Fruit fly (Drosophila melanogaster) whole organism, embryonic: ENCODE data around the gene CG43737.

ENCODE experiments used
- Asciz ChIP-seq: fragments of 200-800 bp; sonication (Bioruptor generic); optimal IDR thresholded peaks from 2 replicates; lab custom pipeline; 2017; ENCODE audit warnings: missing biosample characterization, mild to moderate bottlenecking, missing genetic modification characterization, missing genetic modification reagents
- B-H2 ChIP-seq: fragments of 200-800 bp; sonication (Bioruptor generic); optimal IDR thresholded peaks from 2 replicates; lab custom pipeline; 2018; ENCODE audit warnings: missing biosample characterization, mild to moderate bottlenecking, missing genetic modification characterization
- BEAF-32 ChIP-seq: fragments of 200-800 bp; sonication (Bioruptor generic); optimal IDR thresholded peaks from 3 replicates; lab custom pipeline; 2017; ENCODE audit warnings: missing biosample characterization, missing genetic modification characterization, mild to moderate bottlenecking, moderate library complexity, missing genetic modification reagents
- Bdp1 ChIP-seq: fragments of 200-800 bp; sonication (Bioruptor generic); optimal IDR thresholded peaks from 3 replicates; lab custom pipeline; 2016; ENCODE audit warnings: missing biosample characterization, missing genetic modification characterization
- CG10274 ChIP-seq: fragments of 200-800 bp; sonication (Bioruptor generic); optimal IDR thresholded peaks from 3 replicates; lab custom pipeline; 2017; ENCODE audit warnings: missing biosample characterization, mild to moderate bottlenecking, missing genetic modification characterization
- CG11696 ChIP-seq: fragments of 200-800 bp; sonication (Bioruptor generic); IDR thresholded peaks from 2 replicates; pipeline ENCODE4 v1.3.6; 2022; ENCODE audit warnings: missing biosample characterization, missing genetic modification characterization
- CG12104 ChIP-seq: fragments of 200-800 bp; sonication (Bioruptor generic); optimal IDR thresholded peaks from 3 replicates; lab custom pipeline; 2016; ENCODE audit warnings: missing biosample characterization, missing genetic modification characterization
- CG17328 ChIP-seq: fragments of 200-800 bp; sonication (Bioruptor generic); IDR thresholded peaks from 2 replicates; pipeline ENCODE4 v1.3.6; 2022; ENCODE audit warnings: missing biosample characterization, missing genetic modification characterization
- CG17385 ChIP-seq: fragments of 200-800 bp; sonication (Bioruptor generic); optimal IDR thresholded peaks from 3 replicates; lab custom pipeline; 2018; ENCODE audit warnings: missing biosample characterization, mild to moderate bottlenecking, missing genetic modification characterization
- CG17612 ChIP-seq: fragments of 200-800 bp; sonication (Bioruptor generic); IDR thresholded peaks from 2 replicates; pipeline ENCODE4 v1.3.6; 2022; ENCODE audit warnings: missing biosample characterization, missing genetic modification characterization
- CG1832 ChIP-seq: fragments of 200-800 bp; sonication (Bioruptor generic); optimal IDR thresholded peaks from 2 replicates; lab custom pipeline; 2017; ENCODE audit warnings: missing biosample characterization, mild to moderate bottlenecking, missing genetic modification characterization, inconsistent platforms
- CG2199 ChIP-seq: fragments of 200-800 bp; sonication (Bioruptor generic); IDR thresholded peaks from 3 replicates; pipeline ENCODE4 v1.3.6; 2022; ENCODE audit warnings: missing biosample characterization, missing genetic modification characterization
- CG31224 ChIP-seq: fragments of 200-800 bp; sonication (Bioruptor generic); IDR thresholded peaks from 2 replicates; pipeline ENCODE4 v1.3.6; 2022; ENCODE audit warnings: missing biosample characterization, missing genetic modification characterization
- CG32532 ChIP-seq: fragments of 200-800 bp; sonication (Bioruptor generic); IDR thresholded peaks from 2 replicates; pipeline ENCODE4 v1.3.6; 2022; ENCODE audit warnings: missing biosample characterization, missing genetic modification characterization
- CG33557 ChIP-seq: fragments of 200-800 bp; sonication (Bioruptor generic); optimal IDR thresholded peaks from 2 replicates; lab custom pipeline; 2019; ENCODE audit warnings: missing biosample characterization, mild to moderate bottlenecking, missing genetic modification characterization, moderate library complexity
- CG7987 ChIP-seq: fragments of 200-800 bp; sonication (Bioruptor generic); optimal IDR thresholded peaks from 2 replicates; lab custom pipeline; 2018; ENCODE audit warnings: missing biosample characterization, mild to moderate bottlenecking, missing genetic modification characterization, moderate library complexity
- CG8388 ChIP-seq: fragments of 200-800 bp; sonication (Bioruptor generic); optimal IDR thresholded peaks from 2 replicates; lab custom pipeline; 2019; ENCODE audit warnings: missing biosample characterization, mild to moderate bottlenecking, missing genetic modification characterization, moderate library complexity
- CG9609 ChIP-seq: fragments of 200-800 bp; sonication (Bioruptor generic); optimal IDR thresholded peaks from 3 replicates; lab custom pipeline; 2016; ENCODE audit warnings: missing biosample characterization, missing genetic modification characterization
- D19B ChIP-seq: fragments of 200-800 bp; sonication (Bioruptor generic); optimal IDR thresholded peaks from 2 replicates; lab custom pipeline; 2017; ENCODE audit warnings: missing biosample characterization, mild to moderate bottlenecking, missing genetic modification characterization
- Dfd ChIP-seq, 2 experiments: fragments of >200 bp; optimal IDR thresholded peaks; 2 replicates each; lab custom pipeline; 2017; ENCODE audit warnings: missing biosample characterization in 2 of 2, missing genetic modification characterization in 2 of 2
- Ets65A ChIP-seq: fragments of 200-800 bp; sonication (Bioruptor generic); peaks from one replicate; lab custom pipeline; 2016; ENCODE audit warnings: missing biosample characterization, missing genetic modification characterization
- Fer1 ChIP-seq: fragments of 200-800 bp; sonication (Bioruptor generic); optimal IDR thresholded peaks from 2 replicates; lab custom pipeline; 2017; ENCODE audit warnings: missing biosample characterization, mild to moderate bottlenecking, missing genetic modification characterization
- Fer2 ChIP-seq: fragments of 200-800 bp; sonication (Bioruptor generic); optimal IDR thresholded peaks from 2 replicates; lab custom pipeline; 2018; ENCODE audit warnings: missing biosample characterization, mild to moderate bottlenecking, missing genetic modification characterization, moderate library complexity
- GATAe ChIP-seq: fragments of 200-800 bp; sonication (Bioruptor generic); conservative IDR thresholded peaks from 2 replicates; pipeline ENCODE4 v1.3.6; 2022; ENCODE audit warnings: missing biosample characterization, missing genetic modification characterization
- Gug ChIP-seq: fragments of 200-800 bp; sonication (Bioruptor generic); IDR thresholded peaks from 4 replicates; pipeline ENCODE4 v1.3.6; 2022; ENCODE audit warnings: missing biosample characterization, missing genetic modification characterization
- H15 ChIP-seq: fragments of 200-800 bp; sonication (Bioruptor generic); IDR thresholded peaks from 3 replicates; pipeline ENCODE4 v1.3.6; 2022; ENCODE audit warnings: missing biosample characterization, missing genetic modification characterization
- HLH3B ChIP-seq: fragments of 200-800 bp; sonication (Bioruptor generic); IDR thresholded peaks from 2 replicates; pipeline ENCODE4 v1.3.6; 2022; ENCODE audit warnings: missing biosample characterization, missing genetic modification characterization
- HLH54F ChIP-seq: fragments of 200-800 bp; sonication (Bioruptor generic); optimal IDR thresholded peaks from 3 replicates; lab custom pipeline; 2016; ENCODE audit warnings: missing biosample characterization, missing genetic modification characterization
- Hsf ChIP-seq: fragments of 200-800 bp; sonication (Bioruptor generic); optimal IDR thresholded peaks from 3 replicates; lab custom pipeline; 2016; ENCODE audit warnings: missing biosample characterization, missing genetic modification characterization
- Oli ChIP-seq: fragments of 200-800 bp; sonication (Bioruptor generic); optimal IDR thresholded peaks from 2 replicates; lab custom pipeline; 2018; ENCODE audit warnings: missing biosample characterization, mild to moderate bottlenecking, missing genetic modification characterization, moderate library complexity
- Optix ChIP-seq: fragments of 200-800 bp; sonication (Bioruptor generic); IDR thresholded peaks from 3 replicates; pipeline ENCODE4 v1.3.6; 2022; ENCODE audit warnings: missing biosample characterization, missing genetic modification characterization
- Scr ChIP-seq: fragments of 200-800 bp; sonication (Bioruptor generic); IDR thresholded peaks from 2 replicates; pipeline ENCODE4 v1.3.6; 2022; ENCODE audit warnings: missing biosample characterization, missing genetic modification characterization; ENCODE audit not compliant: partially characterized antibody
- Vsx1 ChIP-seq: fragments of 200-800 bp; sonication (Bioruptor generic); optimal IDR thresholded peaks from 2 replicates; lab custom pipeline; 2017; ENCODE audit warnings: missing biosample characterization, mild to moderate bottlenecking, missing genetic modification characterization, missing genetic modification reagents
- YL-1 ChIP-seq: fragments of 200-800 bp; sonication (Bioruptor generic); optimal IDR thresholded peaks from 3 replicates; lab custom pipeline; 2017; ENCODE audit warnings: missing biosample characterization, mild to moderate bottlenecking, missing genetic modification characterization
- ab ChIP-seq: fragments of 200-800 bp; sonication (Bioruptor generic); optimal IDR thresholded peaks from 2 replicates; lab custom pipeline; 2016; ENCODE audit warnings: missing biosample characterization, missing genetic modification characterization
- ase ChIP-seq: fragments of 200-800 bp; sonication (Bioruptor generic); IDR thresholded peaks from 3 replicates; pipeline ENCODE4 v1.3.6; 2022; ENCODE audit warnings: missing biosample characterization, missing genetic modification characterization
- cato ChIP-seq: fragments of 200-800 bp; sonication (Bioruptor generic); optimal IDR thresholded peaks from 2 replicates; lab custom pipeline; 2016; ENCODE audit warnings: missing biosample characterization, missing genetic modification characterization, borderline replicate concordance
- danr ChIP-seq: fragments of 200-800 bp; sonication (Bioruptor generic); IDR thresholded peaks from 2 replicates; pipeline ENCODE4 v1.3.6; 2022; ENCODE audit warnings: missing biosample characterization, missing genetic modification characterization
- exex ChIP-seq: fragments of 200-800 bp; sonication (Bioruptor generic); optimal IDR thresholded peaks from 4 replicates; lab custom pipeline; 2018; ENCODE audit warnings: missing biosample characterization, mild to moderate bottlenecking, missing genetic modification characterization, moderate library complexity
- gfzf ChIP-seq: fragments of 200-800 bp; sonication (Bioruptor generic); optimal IDR thresholded peaks from 2 replicates; lab custom pipeline; 2016; ENCODE audit warnings: missing biosample characterization, mild to moderate bottlenecking, missing genetic modification characterization, moderate library complexity
- grau ChIP-seq: fragments of 200-800 bp; optimal IDR thresholded peaks from 3 replicates; lab custom pipeline; 2019; ENCODE audit warnings: missing biosample characterization, mild to moderate bottlenecking, missing genetic modification characterization, moderate library complexity
- klu ChIP-seq: fragments of 200-800 bp; sonication (Bioruptor generic); IDR thresholded peaks from 2 replicates; pipeline ENCODE4 v1.3.6; 2022; ENCODE audit warnings: missing biosample characterization, missing genetic modification characterization
- prd ChIP-seq, 3 experiments: fragments of >200 bp in 2 of 3; fragments of 200-800 bp in 1 of 3; sonication (Bioruptor generic) in 1 of 3; optimal IDR thresholded peaks in 2 of 3; IDR thresholded peaks in 1 of 3; 2 replicates in 2 of 3; 3 replicates in 1 of 3; pipeline versions ENCODE4 v1.3.6 to Lab custom; 2017 to 2022; ENCODE audit warnings: missing biosample characterization in 1 of 3, missing genetic modification characterization in 1 of 3
- psq ChIP-seq: fragments of 200-800 bp; sonication (Bioruptor generic); optimal IDR thresholded peaks from 2 replicates; lab custom pipeline; 2017; ENCODE audit warnings: missing biosample characterization, missing genetic modification characterization
- row ChIP-seq: fragments of 200-800 bp; sonication (Bioruptor generic); IDR thresholded peaks from 3 replicates; pipeline ENCODE4 v1.3.6; 2022; ENCODE audit warnings: missing biosample characterization, missing genetic modification characterization
- slou ChIP-seq: fragments of 200-800 bp; sonication (Bioruptor generic); optimal IDR thresholded peaks from 3 replicates; lab custom pipeline; 2016; ENCODE audit warnings: missing biosample characterization, missing genetic modification characterization
- stc ChIP-seq: fragments of 200-800 bp; sonication (Bioruptor generic); IDR thresholded peaks from 2 replicates; pipeline ENCODE4 v1.3.6; 2022; ENCODE audit warnings: missing biosample characterization, missing genetic modification characterization
- ttk ChIP-seq: fragments of 200-800 bp; sonication (Bioruptor generic); IDR thresholded peaks from 2 replicates; pipeline ENCODE4 v2.1.2; 2022; ENCODE audit warnings: missing biosample characterization, missing genetic modification characterization
- vfl ChIP-seq: fragments of 200-800 bp; sonication (Bioruptor generic); optimal IDR thresholded peaks from 2 replicates; lab custom pipeline; 2016; ENCODE audit warnings: missing biosample characterization, missing genetic modification characterization
- zf30C ChIP-seq: fragments of 200-800 bp; sonication (Bioruptor generic); optimal IDR thresholded peaks from 3 replicates; lab custom pipeline; 2018; ENCODE audit warnings: missing biosample characterization, mild to moderate bottlenecking, missing genetic modification characterization

Gene CG43737

dm6 chrX:15216048-15216447 lies 40.8 kb downstream of the CG43737 start (continued):
- TF ChIP-seq CG1832 (GFP tag; lab: Kevin White, UChicago) (no peak), CG2199 (GFP tag; lab: Robert Waterston, UW) (no peak), CG17612 (GFP tag; lab: Robert Waterston, UW) (no peak), Dfd (GFP tag; optimal IDR thresholded peaks at IDR 0.05; lab: Kevin White, UChicago) (no peak), HLH54F (GFP tag; lab: Kevin White, UChicago) (peak; percentile 60), D19B (GFP tag; lab: Kevin White, UChicago) (peak; percentile 41), prd (optimal IDR thresholded peaks at IDR 0.05; lab: Kevin White, UChicago) (no peak), prd (GFP tag; IDR thresholded peaks at IDR 0.05; lab: Robert Waterston, UW) (peak; percentile 81), CG8388 (GFP tag; lab: Kevin White, UChicago) (peak; percentile 38), row (peak; percentile 81), slou (GFP tag; lab: Kevin White, UChicago) (peak; percentile 60), CG10274 (GFP tag; lab: Kevin White, UChicago) (peak; percentile 13), grau (tag; lab: Kevin White, UChicago) (peak; percentile 72), H15 (GFP tag; lab: Robert Waterston, UW) (peak; percentile 40; the same call in 1 of the 3 replicates), CG32532 (peak; percentile 54; the same call in 1 of the 2 replicates), Gug (GFP tag; lab: Robert Waterston, UW) (peak; percentile 62; the same call in 3 of the 4 replicates), Oli (tag; lab: Kevin White, UChicago) (peak; percentile 72), ttk (GFP tag; lab: Robert Waterston, UW) (peak; percentile 67; the same call in 1 of the 2 replicates), gfzf (GFP tag; lab: Kevin White, UChicago) (no peak), Optix (0 out of 3 replicates have a peak, but pooled peaks have one; percentile 24), klu (GFP tag; lab: Robert Waterston, UW) (peak; percentile 49; the same call in 1 of the 2 replicates), danr (GFP tag; lab: Robert Waterston, UW) (0 out of 2 replicates have a peak, but pooled peaks have one; percentile 9), psq (GFP tag; lab: Kevin White, UChicago) (no peak), ab (no peak), CG9609 (peak; percentile 7), Bdp1 (GFP tag; lab: Kevin White, UChicago) (no peak), HLH3B (GFP tag; lab: Robert Waterston, UW) (peak; percentile 70), CG11696 (GFP tag; lab: Robert Waterston, UW) (0 out of 2 replicates have a peak, but pooled peaks have one; percentile 25), CG17328 (GFP tag; lab: Robert Waterston, UW) (peak; percentile 29; the same call in 1 of the 2 replicates), B-H2 (peak; percentile 12), CG31224 (GFP tag; lab: Robert Waterston, UW) (peak; percentile 59), Asciz (peak; percentile 45), Fer2 (tag; lab: Kevin White, UChicago) (peak; percentile 52), CG33557 (GFP tag; lab: Kevin White, UChicago) (no peak), Ets65A (GFP tag; lab: Kevin White, UChicago) (no peak), Vsx1 (GFP tag; lab: Kevin White, UChicago) (peak; percentile 4), Scr (GFP tag; lab: Robert Waterston, UW) (no peak), Fer1 (GFP tag; lab: Kevin White, UChicago) (peak; percentile 83), CG7987 (GFP tag; lab: Kevin White, UChicago) (no peak), CG12104 (GFP tag; lab: Kevin White, UChicago) (no peak), YL-1 (no peak), Hsf (GFP tag; lab: Kevin White, UChicago) (peak; percentile 51), cato (GFP tag; lab: Kevin White, UChicago) (peak; percentile 19), exex (peak; percentile 12), BEAF-32 (GFP tag; lab: Kevin White, UChicago) (no peak), zf30C (peak; percentile 32), CG17385 (GFP tag; lab: Kevin White, UChicago) (peak; percentile 61), ase (GFP tag; lab: Robert Waterston, UW) (peak; percentile 52; the same call in 1 of the 3 replicates), stc (GFP tag; lab: Robert Waterston, UW) (peak; percentile 55; the same call in 1 of the 2 replicates), GATAe (0 out of 2 replicates have a peak, but pooled peaks have one; percentile 17), vfl (peak; percentile 15)
